ENCODE assay signal across 4 worm cellular contexts in genomic region chrII:10868670-10869246, ce11.
TF ChIP-seq lines count a peak whose summit lies in the region.

gmps-1 (minus strand) TSS chrII:10868720.
cap-2 (plus strand) TSS chrII:10869196.

TF ChIP-seq in whole organism, L2 larva, 48 proteins besides CTCF, POLR2A, EP300 and RAD21 (continues in another document):
- TF ChIP-seq nhr-77 (tag; optimal IDR thresholded peaks at IDR 0.05; lab: Kevin White, UChicago) = peak; percentile 65
- peak; percentile 87 for TF ChIP-seq nhr-129 (tag; optimal IDR thresholded peaks at IDR 0.05; lab: Kevin White, UChicago)
- peak; percentile 97 for TF ChIP-seq lin-11 (tag; optimal IDR thresholded peaks at IDR 0.05; lab: Kevin White, UChicago)
- TF ChIP-seq lsy-2 (tag; optimal IDR thresholded peaks at IDR 0.05; lab: Kevin White, UChicago) = peak; percentile 100
- TF ChIP-seq snpc-4 (tag; optimal IDR thresholded peaks at IDR 0.05; lab: Kevin White, UChicago) = peak; percentile 79
- TF ChIP-seq aly-2 (tag; optimal IDR thresholded peaks at IDR 0.05; lab: Kevin White, UChicago) = peak; percentile 6
- TF ChIP-seq unc-62 (GFP tag; optimal IDR thresholded peaks at IDR 0.05; lab: Kevin White, UChicago) = peak; percentile 87
- peak; percentile 0 for TF ChIP-seq lin-39 (tag; optimal IDR thresholded peaks at IDR 0.05; lab: Kevin White, UChicago)
- TF ChIP-seq zag-1 (tag; optimal IDR thresholded peaks at IDR 0.05; lab: Kevin White, UChicago) = peak; percentile 73
- TF ChIP-seq unc-55 (GFP tag; optimal IDR thresholded peaks at IDR 0.05; lab: Kevin White, UChicago) = peak; percentile 99
- peak; percentile 51 for TF ChIP-seq blmp-1 (tag; optimal IDR thresholded peaks at IDR 0.05; lab: Kevin White, UChicago; ENCODE audit: insufficient read depth)
- peak; percentile 95 for TF ChIP-seq egl-27 (tag; optimal IDR thresholded peaks at IDR 0.05; lab: Kevin White, UChicago)
- TF ChIP-seq ceh-16 (tag; optimal IDR thresholded peaks at IDR 0.05; lab: Kevin White, UChicago) = peak; percentile 76
- TF ChIP-seq peb-1 (tag; optimal IDR thresholded peaks at IDR 0.05; lab: Kevin White, UChicago) = no peak
- TF ChIP-seq elt-1 (tag; optimal IDR thresholded peaks at IDR 0.05; lab: Kevin White, UChicago) = no peak
- peak; percentile 52 to 79 for TF ChIP-seq mdl-1 (tag; optimal IDR thresholded peaks at IDR 0.05; lab: Kevin White, UChicago)
- peak; percentile 96 for TF ChIP-seq lin-13 (GFP tag; optimal IDR thresholded peaks at IDR 0.05; lab: Kevin White, UChicago)
- no peak for TF ChIP-seq elt-3 (tag; optimal IDR thresholded peaks at IDR 0.05; lab: Kevin White, UChicago)
- TF ChIP-seq dmd-4 (tag; optimal IDR thresholded peaks at IDR 0.05; lab: Kevin White, UChicago) = peak; percentile 57
- peak; percentile 97 for TF ChIP-seq F13H6.1 (tag; optimal IDR thresholded peaks at IDR 0.05; lab: Kevin White, UChicago)
- TF ChIP-seq R02D3.7 (tag; optimal IDR thresholded peaks at IDR 0.05; lab: Kevin White, UChicago) = peak; percentile 95
- no peak for TF ChIP-seq ztf-11 (tag; optimal IDR thresholded peaks at IDR 0.05; lab: Kevin White, UChicago)
- TF ChIP-seq ceh-82 (tag; optimal IDR thresholded peaks at IDR 0.05; lab: Kevin White, UChicago) = peak; percentile 97

TF ChIP-seq in whole organism, L4 larva, 104 proteins besides CTCF, POLR2A, EP300 and RAD21 (continues in another document):
- TF ChIP-seq nhr-6 (tag; optimal IDR thresholded peaks at IDR 0.05; lab: Kevin White, UChicago) (peak; percentile 93), nhr-25 (tag; optimal IDR thresholded peaks at IDR 0.05; lab: Kevin White, UChicago; ENCODE audit: borderline replicate concordance, insufficient read depth) (peak; percentile 49), gei-8 (GFP tag; optimal IDR thresholded peaks at IDR 0.05; lab: Kevin White, UChicago) (peak; percentile 71), lsy-2 (tag; optimal IDR thresholded peaks at IDR 0.05; lab: Kevin White, UChicago) (peak; percentile 100), daf-19 (GFP tag; conservative IDR thresholded peaks at IDR 0.05; lab: Robert Waterston, UW) (peak; percentile 69; the same call in 1 of the 2 replicates), mxl-3 (GFP tag; optimal IDR thresholded peaks at IDR 0.05; lab: Kevin White, UChicago) (peak; percentile 48), spr-1 (tag; optimal IDR thresholded peaks at IDR 0.05; lab: Kevin White, UChicago) (peak; percentile 94), madf-5 (GFP tag; IDR thresholded peaks at IDR 0.05; lab: Robert Waterston, UW) (no peak), ctbp-1 (GFP tag; IDR thresholded peaks at IDR 0.05; lab: Robert Waterston, UW) (peak; percentile 97), F37D6.2 (tag; optimal IDR thresholded peaks at IDR 0.05; lab: Kevin White, UChicago) (peak; percentile 91), nhr-237 (tag; optimal IDR thresholded peaks at IDR 0.05; lab: Kevin White, UChicago) (peak; percentile 1), vab-7 (GFP tag; IDR thresholded peaks at IDR 0.05; lab: Robert Waterston, UW) (peak; percentile 80), lin-38 (GFP tag; IDR thresholded peaks at IDR 0.05; lab: Robert Waterston, UW) (peak; percentile 93), zfp-3 (GFP tag; conservative IDR thresholded peaks at IDR 0.05; lab: Robert Waterston, UW) (peak; percentile 86), nhr-102 (tag; optimal IDR thresholded peaks at IDR 0.05; lab: Kevin White, UChicago) (peak; percentile 96), tag-97 (GFP tag; IDR thresholded peaks at IDR 0.05; lab: Robert Waterston, UW) (0 out of 2 replicates have a peak, but pooled peaks have one; percentile 13), ceh-28 (tag; optimal IDR thresholded peaks at IDR 0.05; lab: Kevin White, UChicago) (peak; percentile 75), madf-9 (GFP tag; conservative IDR thresholded peaks at IDR 0.05; lab: Robert Waterston, UW) (peak; percentile 88), hlh-11 (tag; optimal IDR thresholded peaks at IDR 0.05; lab: Kevin White, UChicago) (peak; percentile 95), lin-15B (tag; optimal IDR thresholded peaks at IDR 0.05; lab: Kevin White, UChicago) (peak; percentile 43), zag-1 (tag; optimal IDR thresholded peaks at IDR 0.05; lab: Kevin White, UChicago) (peak; percentile 34), F49E8.2 (tag; optimal IDR thresholded peaks at IDR 0.05; lab: Kevin White, UChicago; ENCODE audit: borderline replicate concordance) (peak; percentile 75)

TF ChIP-seq in whole organism, late embryonic, 69 proteins besides CTCF, POLR2A, EP300 and RAD21 (continues in another document):
- TF ChIP-seq unc-42 (tag; optimal IDR thresholded peaks at IDR 0.05; lab: Kevin White, UChicago) (peak; percentile 69), ceh-30 (tag; optimal IDR thresholded peaks at IDR 0.05; lab: Kevin White, UChicago) (no peak), hlh-30 (tag; optimal IDR thresholded peaks at IDR 0.05; lab: Kevin White, UChicago; ENCODE audit: insufficient read depth) (no peak), elt-2 (tag; optimal IDR thresholded peaks at IDR 0.05; lab: Kevin White, UChicago) (peak; percentile 63), K02D7.2 (tag; optimal IDR thresholded peaks at IDR 0.05; lab: Kevin White, UChicago) (no peak), lin-11 (tag; optimal IDR thresholded peaks at IDR 0.05; lab: Kevin White, UChicago) (peak; percentile 6), npax-4 (tag; optimal IDR thresholded peaks at IDR 0.05; lab: Kevin White, UChicago) (no peak), gmeb-2 (tag; optimal IDR thresholded peaks at IDR 0.05; lab: Kevin White, UChicago) (no peak), ceh-9 (tag; optimal IDR thresholded peaks at IDR 0.05; lab: Kevin White, UChicago) (no peak), ahr-1 (tag; optimal IDR thresholded peaks at IDR 0.05; lab: Kevin White, UChicago) (no peak), nfya-1 (tag; optimal IDR thresholded peaks at IDR 0.05; lab: Kevin White, UChicago) (peak; percentile 95), F13H6.1 (tag; optimal IDR thresholded peaks at IDR 0.05; lab: Kevin White, UChicago) (no peak), nhr-11 (tag; optimal IDR thresholded peaks at IDR 0.05; lab: Kevin White, UChicago) (no peak), fax-1 (tag; optimal IDR thresholded peaks at IDR 0.05; lab: Kevin White, UChicago) (no peak), ceh-45 (GFP tag; IDR thresholded peaks at IDR 0.05; lab: Robert Waterston, UW) (no peak), ceh-18 (tag; optimal IDR thresholded peaks at IDR 0.05; lab: Kevin White, UChicago) (peak; percentile 76), hlh-8 (tag; optimal IDR thresholded peaks at IDR 0.05; lab: Kevin White, UChicago) (peak; percentile 19), ceh-24 (tag; optimal IDR thresholded peaks at IDR 0.05; lab: Kevin White, UChicago) (no peak), sox-2 (GFP tag; IDR thresholded peaks at IDR 0.05; lab: Robert Waterston, UW) (no peak; the same call in 1 of the 2 replicates), ttx-3 (tag; optimal IDR thresholded peaks at IDR 0.05; lab: Kevin White, UChicago) (no peak), unc-55 (GFP tag; optimal IDR thresholded peaks at IDR 0.05; lab: Kevin White, UChicago) (peak; percentile 1), pha-2 (tag; optimal IDR thresholded peaks at IDR 0.05; lab: Kevin White, UChicago) (peak; percentile 10), hlh-13 (GFP tag; optimal IDR thresholded peaks at IDR 0.05; lab: Kevin White, UChicago) (no peak), nhr-232 (tag; optimal IDR thresholded peaks at IDR 0.05; lab: Kevin White, UChicago) (no peak), T23F11.4 (GFP tag; optimal IDR thresholded peaks at IDR 0.05; lab: Kevin White, UChicago) (no peak), ceh-14 (tag; optimal IDR thresholded peaks at IDR 0.05; lab: Kevin White, UChicago) (peak; percentile 40), lim-6 (tag; optimal IDR thresholded peaks at IDR 0.05; lab: Kevin White, UChicago) (no peak)

TF ChIP-seq in whole organism, mixed stage, embryonic, 35 proteins besides CTCF, POLR2A, EP300 and RAD21:
- TF ChIP-seq ces-1 (GFP tag; optimal IDR thresholded peaks at IDR 0.05; lab: Kevin White, UChicago) (peak; percentile 68), tbx-8 (GFP tag; optimal IDR thresholded peaks at IDR 0.05; lab: Kevin White, UChicago) (no peak), blmp-1 (tag; optimal IDR thresholded peaks at IDR 0.05; lab: Kevin White, UChicago) (no peak), ceh-43 (GFP tag; optimal IDR thresholded peaks at IDR 0.05; lab: Kevin White, UChicago) (peak; percentile 15), snpc-4 (tag; optimal IDR thresholded peaks at IDR 0.05; lab: Kevin White, UChicago) (no peak), mls-2 (tag; optimal IDR thresholded peaks at IDR 0.05; lab: Kevin White, UChicago) (peak; percentile 51), lin-13 (tag; optimal IDR thresholded peaks at IDR 0.05; lab: Kevin White, UChicago) (peak; percentile 84), nhr-237 (tag; optimal IDR thresholded peaks at IDR 0.05; lab: Kevin White, UChicago) (peak; percentile 86), pha-4 (tag; optimal IDR thresholded peaks at IDR 0.05; lab: Kevin White, UChicago) (peak; percentile 82), nhr-76 (tag; optimal IDR thresholded peaks at IDR 0.05; lab: Kevin White, UChicago) (no peak), lsy-2 (tag; optimal IDR thresholded peaks at IDR 0.05; lab: Kevin White, UChicago) (peak; percentile 100), unc-120 (tag; optimal IDR thresholded peaks at IDR 0.05; lab: Kevin White, UChicago; ENCODE audit: poor library complexity, severe bottlenecking) (peak; percentile 22), unc-62 (GFP tag; optimal IDR thresholded peaks at IDR 0.05; lab: Kevin White, UChicago) (peak; percentile 22), mep-1 (tag; optimal IDR thresholded peaks at IDR 0.05; lab: Kevin White, UChicago) (peak; percentile 92), sptf-1 (tag; optimal IDR thresholded peaks at IDR 0.05; lab: Kevin White, UChicago) (peak; percentile 75), zip-8 (tag; optimal IDR thresholded peaks at IDR 0.05; lab: Kevin White, UChicago) (no peak), unc-39 (tag; optimal IDR thresholded peaks at IDR 0.05; lab: Kevin White, UChicago) (no peak), M03D4.4 (tag; optimal IDR thresholded peaks at IDR 0.05; lab: Kevin White, UChicago) (peak; percentile 28), hlh-1 (tag; optimal IDR thresholded peaks at IDR 0.05; lab: Kevin White, UChicago) (peak; percentile 53), drap-1 (GFP tag; optimal IDR thresholded peaks at IDR 0.05; lab: Kevin White, UChicago) (peak; percentile 31), ceh-39 (tag; optimal IDR thresholded peaks at IDR 0.05; lab: Kevin White, UChicago) (peak; percentile 72), nhr-2 (tag; optimal IDR thresholded peaks at IDR 0.05; lab: Kevin White, UChicago) (peak; percentile 37)
